Worm (Caenorhabditis elegans) whole organism, early embryonic: Measurements from ENCODE around the gene C49G7.7.

ENCODE experiments used
- B0310.2 ChIP-seq: sonication (generic microtip); optimal IDR thresholded peaks from 2 replicates; lab custom pipeline; 2016; ENCODE audit warnings: mild to moderate bottlenecking, missing genetic modification characterization, missing compliant biosample characterization
- F13C5.2 ChIP-seq: sonication (generic microtip); optimal IDR thresholded peaks from 2 replicates; lab custom pipeline; 2017; ENCODE audit warnings: mild to moderate bottlenecking, missing genetic modification characterization, inconsistent platforms, missing compliant biosample characterization
- aly-1 ChIP-seq: sonication (generic microtip); optimal IDR thresholded peaks from 2 replicates; lab custom pipeline; 2016; ENCODE audit warnings: missing genetic modification characterization, missing compliant biosample characterization
- ama-1 ChIP-seq: fragments of 150-350 bp; optimal IDR thresholded peaks from 2 replicates; lab custom pipeline; 2014
- ceh-13 ChIP-seq: fragments of 200-800 bp; sonication (Bioruptor generic); optimal IDR thresholded peaks from 2 replicates; lab custom pipeline; 2018; ENCODE audit warnings: mild to moderate bottlenecking, missing genetic modification characterization, missing compliant biosample characterization
- ceh-36 ChIP-seq: sonication (generic microtip); optimal IDR thresholded peaks from 2 replicates; lab custom pipeline; 2016; ENCODE audit warnings: missing genetic modification characterization, inconsistent platforms, missing compliant biosample characterization
- ets-7 ChIP-seq: sonication (generic microtip); optimal IDR thresholded peaks from 2 replicates; lab custom pipeline; 2016; ENCODE audit warnings: missing genotype, missing genetic modification characterization, missing compliant biosample characterization
- flt-1 ChIP-seq: fragments of 200-800 bp; sonication (Bioruptor generic); IDR thresholded peaks from 2 replicates; pipeline ENCODE4 v1.3.6; 2022; ENCODE audit warnings: missing genetic modification characterization, missing compliant biosample characterization
- hmbx-1 ChIP-seq: sonication (generic microtip); optimal IDR thresholded peaks from 2 replicates; lab custom pipeline; 2016; ENCODE audit warnings: mild to moderate bottlenecking, missing genetic modification characterization, missing compliant biosample characterization
- hmg-4 ChIP-seq: fragments of 200-800 bp; sonication (Bioruptor generic); optimal IDR thresholded peaks from 2 replicates; lab custom pipeline; 2018; ENCODE audit warnings: mild to moderate bottlenecking, missing genetic modification characterization, missing compliant biosample characterization
- hnd-1 ChIP-seq: sonication (generic microtip); optimal IDR thresholded peaks from 2 replicates; lab custom pipeline; 2016; ENCODE audit warnings: missing genetic modification characterization, missing compliant biosample characterization
- pes-1 ChIP-seq: fragments of 200-800 bp; sonication (Bioruptor generic); IDR thresholded peaks from 2 replicates; pipeline ENCODE4 v1.3.6; 2022; ENCODE audit warnings: missing genetic modification reagents, missing genetic modification characterization, missing compliant biosample characterization
- scrt-1 ChIP-seq: fragments of 200-800 bp; sonication (Bioruptor generic); IDR thresholded peaks from 2 replicates; pipeline ENCODE4 v1.3.6; 2022; ENCODE audit warnings: missing genetic modification characterization, missing compliant biosample characterization
- sea-1 ChIP-seq: fragments of 200-800 bp; sonication (Bioruptor generic); conservative IDR thresholded peaks from 2 replicates; pipeline ENCODE4 v1.3.6; 2022; ENCODE audit warnings: missing genetic modification characterization, missing compliant biosample characterization
- tbx-11 ChIP-seq: fragments of 200-800 bp; sonication (Bioruptor generic); IDR thresholded peaks from 2 replicates; pipeline ENCODE4 v1.3.6; 2022; ENCODE audit warnings: missing genetic modification characterization, missing compliant biosample characterization
- tbx-37 ChIP-seq: fragments of 200-800 bp; sonication (Bioruptor generic); conservative IDR thresholded peaks from 2 replicates; pipeline ENCODE4 v1.3.6; 2022; ENCODE audit warnings: missing genetic modification reagents, missing genetic modification characterization, missing compliant biosample characterization
- tra-4 ChIP-seq: sonication (generic microtip); optimal IDR thresholded peaks from 2 replicates; lab custom pipeline; 2017; ENCODE audit warnings: missing genetic modification characterization, missing compliant biosample characterization

Gene C49G7.7

ce11 chrV:4004577-4004976, 29.7 kb upstream of the C49G7.7 start:
- no peak for TF ChIP-seq hmg-4 (GFP tag; lab: Kevin White, UChicago)
- TF ChIP-seq ets-7 (tag; lab: Kevin White, UChicago) = no peak

DNA sequence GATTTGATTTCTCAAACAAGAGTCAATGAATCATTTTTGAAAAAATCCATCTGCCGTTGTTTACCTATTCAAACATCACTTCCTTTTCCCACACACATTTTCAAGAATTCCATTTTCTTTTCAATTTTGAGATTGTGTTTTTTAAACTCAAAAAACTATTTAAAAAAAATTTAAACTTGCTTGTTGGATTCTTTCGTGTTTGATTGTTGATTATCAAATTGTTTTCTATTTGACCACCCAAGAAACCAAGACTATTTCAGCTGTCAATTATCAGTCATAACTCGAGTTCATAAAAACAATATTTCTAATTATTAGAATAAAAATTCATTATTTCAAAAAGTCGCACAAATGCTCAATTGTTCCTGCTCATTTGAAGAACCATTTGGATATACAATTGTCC, 29.1 kb upstream of the C49G7.7 start, which contains the start of gene srh-8:
Gene srh-8, plus strand, starts transcription at position 301 of the 400 bp plus-strand sequence.
- TF ChIP-seq hmg-4 (GFP tag; lab: Kevin White, UChicago) = no peak
- TF ChIP-seq ama-1 (lab: Kevin White, UChicago) = no peak
- TF ChIP-seq tbx-37 (GFP tag; lab: Robert Waterston, UW) = no peak
- TF ChIP-seq B0310.2 (tag; lab: Kevin White, UChicago) = no peak

DNA sequence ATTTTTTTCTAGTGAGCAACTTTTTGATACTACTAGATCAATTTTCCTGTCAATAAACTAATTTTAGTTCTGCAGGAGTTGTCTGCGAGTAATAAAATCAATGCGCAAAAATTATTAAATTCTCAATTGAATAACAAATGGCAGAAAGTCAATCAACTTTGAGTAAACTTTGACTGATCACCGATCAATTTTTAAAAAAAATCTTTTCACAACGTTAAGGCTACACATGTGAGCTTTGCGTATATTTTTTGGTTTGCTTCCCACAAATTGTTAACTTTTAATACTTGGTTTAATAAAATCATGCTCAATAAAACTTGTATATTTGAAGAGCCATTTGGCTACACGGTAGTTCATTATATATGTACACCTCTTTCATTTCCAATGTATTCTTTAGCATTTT, 26.3 kb upstream of the C49G7.7 start, which contains the start of gene srh-7:
Gene srh-7, plus strand, starts transcription at position 301 of the 400 bp plus-strand sequence.
- no peak for TF ChIP-seq tbx-11 (GFP tag; lab: Robert Waterston, UW)
- no peak for TF ChIP-seq hnd-1 (tag; lab: Kevin White, UChicago)
- no peak for TF ChIP-seq hmbx-1 (tag; lab: Kevin White, UChicago)
- TF ChIP-seq tbx-37 (GFP tag; lab: Robert Waterston, UW) = no peak
- TF ChIP-seq B0310.2 (tag; lab: Kevin White, UChicago) = no peak
- TF ChIP-seq tra-4 = no peak
- TF ChIP-seq aly-1 = no peak
- TF ChIP-seq flt-1 = no peak
- TF ChIP-seq F13C5.2 (tag; lab: Kevin White, UChicago) = no peak
- TF ChIP-seq ceh-13 (GFP tag; lab: Kevin White, UChicago) = no peak
- no peak for TF ChIP-seq sea-1
- no peak for TF ChIP-seq hmg-4 (GFP tag; lab: Kevin White, UChicago)
- TF ChIP-seq scrt-1 (GFP tag; lab: Robert Waterston, UW) = no peak
- no peak for TF ChIP-seq ama-1 (lab: Kevin White, UChicago)

DNA sequence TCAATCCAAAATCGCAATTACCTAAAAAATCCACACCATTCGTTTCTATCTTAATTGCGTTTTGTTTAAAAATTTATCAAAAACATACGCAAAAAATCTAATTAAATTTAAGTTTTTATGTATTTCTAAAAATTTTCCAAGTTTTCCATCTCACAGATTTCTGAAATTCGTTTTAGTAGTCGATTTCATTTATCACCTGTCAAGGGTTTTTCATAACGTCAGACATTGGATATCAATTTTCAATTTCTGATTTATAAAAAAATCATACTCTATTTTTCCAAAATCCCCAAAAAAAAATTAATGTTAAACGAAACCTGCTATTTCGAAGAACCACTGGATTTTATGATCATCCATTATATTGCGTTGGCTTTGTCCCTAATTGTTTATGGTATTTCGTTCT, 24.1 kb upstream of the C49G7.7 start, which contains the start of gene srh-4:
Gene srh-4, plus strand, starts transcription at position 301 of the 400 bp plus-strand sequence.
- TF ChIP-seq hmbx-1 (tag; lab: Kevin White, UChicago) (no peak), sea-1 (no peak), tra-4 (no peak), tbx-37 (GFP tag; lab: Robert Waterston, UW) (no peak), tbx-11 (GFP tag; lab: Robert Waterston, UW) (no peak)

ce11 chrV:4016780-4017179, 17.5 kb upstream of the C49G7.7 start, which contains the start of gene srw-89:
TSS of gene srw-89 (plus strand) at chrV:4017080.
- TF ChIP-seq ets-7 (tag; lab: Kevin White, UChicago) (no peak), scrt-1 (GFP tag; lab: Robert Waterston, UW) (no peak), flt-1 (no peak), tbx-11 (GFP tag; lab: Robert Waterston, UW) (no peak), ama-1 (lab: Kevin White, UChicago) (no peak), hmg-4 (GFP tag; lab: Kevin White, UChicago) (no peak), aly-1 (no peak), F13C5.2 (tag; lab: Kevin White, UChicago) (no peak), tbx-37 (GFP tag; lab: Robert Waterston, UW) (no peak), pes-1 (GFP tag; lab: Robert Waterston, UW) (no peak)

ce11 chrV:4018591-4018990, 15.7 kb upstream of the C49G7.7 start:
- TF ChIP-seq tbx-11 (GFP tag; lab: Robert Waterston, UW) = no peak
- TF ChIP-seq ama-1 (lab: Kevin White, UChicago) = no peak
- no peak for TF ChIP-seq tbx-37 (GFP tag; lab: Robert Waterston, UW)
- TF ChIP-seq pes-1 (GFP tag; lab: Robert Waterston, UW) = no peak
- TF ChIP-seq B0310.2 (tag; lab: Kevin White, UChicago) = no peak
- no peak for TF ChIP-seq aly-1
- no peak for TF ChIP-seq F13C5.2 (tag; lab: Kevin White, UChicago)
- no peak for TF ChIP-seq scrt-1 (GFP tag; lab: Robert Waterston, UW)
- no peak for TF ChIP-seq ceh-13 (GFP tag; lab: Kevin White, UChicago)
- no peak for TF ChIP-seq ceh-36
- TF ChIP-seq hmbx-1 (tag; lab: Kevin White, UChicago) = no peak

DNA sequence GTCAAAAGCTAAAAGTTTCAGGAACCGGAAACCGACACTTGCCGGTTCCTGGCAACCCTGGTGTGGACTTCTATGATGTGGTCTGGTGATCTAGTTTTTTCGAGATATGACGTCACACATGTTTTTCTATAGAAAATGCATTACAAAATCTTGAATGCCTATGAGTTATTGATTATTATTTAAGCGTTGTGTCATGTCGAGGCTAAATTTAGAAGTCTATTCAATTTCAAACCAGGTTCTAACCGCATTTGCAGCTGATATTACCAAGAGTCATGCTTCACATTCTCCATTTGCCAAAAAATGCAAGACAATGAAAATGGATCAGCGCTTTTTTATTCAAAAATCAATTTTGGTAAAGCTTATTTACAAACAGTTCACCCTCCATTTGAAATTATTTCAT, 15.1 kb upstream of the C49G7.7 start, which contains the start of gene K09D9.3:
Gene K09D9.3, plus strand, starts transcription at position 301 of the 400 bp plus-strand sequence.
- TF ChIP-seq scrt-1 (GFP tag; lab: Robert Waterston, UW) (no peak), ets-7 (tag; lab: Kevin White, UChicago) (no peak), flt-1 (no peak), tra-4 (no peak), ceh-36 (no peak)

DNA sequence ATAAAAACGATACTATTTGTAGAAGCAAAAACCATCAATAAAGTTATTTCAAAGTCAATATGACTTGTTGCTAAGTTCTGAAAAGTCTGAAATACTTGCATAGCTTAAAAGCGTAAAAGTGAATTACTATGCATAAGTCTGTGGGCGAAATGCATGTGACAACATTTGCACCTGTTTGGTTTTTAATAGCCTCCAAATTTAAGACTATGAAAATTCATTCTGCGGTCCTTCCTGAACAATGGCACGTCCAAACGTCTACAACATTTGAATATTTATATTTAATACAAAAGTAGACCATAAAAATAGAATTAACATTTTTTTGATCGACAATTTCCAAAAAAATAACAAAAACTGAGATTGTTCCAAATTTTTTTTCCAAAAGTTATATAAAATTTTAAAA, 12.5 kb upstream of the C49G7.7 start, which contains the start of gene K09D9.14:
Gene K09D9.14, minus strand, starts transcription at position 101 of the 400 bp plus-strand sequence.
- TF ChIP-seq tbx-37 (GFP tag; lab: Robert Waterston, UW) (no peak), sea-1 (no peak), hmbx-1 (tag; lab: Kevin White, UChicago) (no peak), aly-1 (no peak), flt-1 (no peak), hnd-1 (tag; lab: Kevin White, UChicago) (no peak), B0310.2 (tag; lab: Kevin White, UChicago) (no peak), scrt-1 (GFP tag; lab: Robert Waterston, UW) (no peak)

- TF ChIP-seq ceh-13 (GFP tag; lab: Kevin White, UChicago) (no peak), ceh-36 (no peak), sea-1 (no peak), F13C5.2 (tag; lab: Kevin White, UChicago) (no peak)
Observed at ce11 chrV:4022309-4022708, 12.0 kb upstream of the C49G7.7 start, which contains the start of gene cyp-35A3. TSS of gene cyp-35A3 (plus strand) at chrV:4022609.
